Worm (Caenorhabditis elegans) whole organism, early embryonic: Measurements from ENCODE around the gene F13H8.3.

ENCODE experiments used
- F13C5.2 ChIP-seq: sonication (generic microtip); optimal IDR thresholded peaks from 2 replicates; lab custom pipeline; 2017; ENCODE audit warnings: mild to moderate bottlenecking, missing genetic modification characterization, inconsistent platforms, missing compliant biosample characterization
- aly-1 ChIP-seq: sonication (generic microtip); optimal IDR thresholded peaks from 2 replicates; lab custom pipeline; 2016; ENCODE audit warnings: missing genetic modification characterization, missing compliant biosample characterization
- ama-1 ChIP-seq: fragments of 150-350 bp; optimal IDR thresholded peaks from 2 replicates; lab custom pipeline; 2014
- ceh-36 ChIP-seq: sonication (generic microtip); optimal IDR thresholded peaks from 2 replicates; lab custom pipeline; 2016; ENCODE audit warnings: missing genetic modification characterization, inconsistent platforms, missing compliant biosample characterization
- ets-7 ChIP-seq: sonication (generic microtip); optimal IDR thresholded peaks from 2 replicates; lab custom pipeline; 2016; ENCODE audit warnings: missing genotype, missing genetic modification characterization, missing compliant biosample characterization
- hmbx-1 ChIP-seq: sonication (generic microtip); optimal IDR thresholded peaks from 2 replicates; lab custom pipeline; 2016; ENCODE audit warnings: mild to moderate bottlenecking, missing genetic modification characterization, missing compliant biosample characterization
- hmg-4 ChIP-seq: fragments of 200-800 bp; sonication (Bioruptor generic); optimal IDR thresholded peaks from 2 replicates; lab custom pipeline; 2018; ENCODE audit warnings: mild to moderate bottlenecking, missing genetic modification characterization, missing compliant biosample characterization
- pes-1 ChIP-seq: fragments of 200-800 bp; sonication (Bioruptor generic); IDR thresholded peaks from 2 replicates; pipeline ENCODE4 v1.3.6; 2022; ENCODE audit warnings: missing genetic modification reagents, missing genetic modification characterization, missing compliant biosample characterization
- scrt-1 ChIP-seq: fragments of 200-800 bp; sonication (Bioruptor generic); IDR thresholded peaks from 2 replicates; pipeline ENCODE4 v1.3.6; 2022; ENCODE audit warnings: missing genetic modification characterization, missing compliant biosample characterization
- sea-1 ChIP-seq: fragments of 200-800 bp; sonication (Bioruptor generic); conservative IDR thresholded peaks from 2 replicates; pipeline ENCODE4 v1.3.6; 2022; ENCODE audit warnings: missing genetic modification characterization, missing compliant biosample characterization
- tbx-11 ChIP-seq: fragments of 200-800 bp; sonication (Bioruptor generic); IDR thresholded peaks from 2 replicates; pipeline ENCODE4 v1.3.6; 2022; ENCODE audit warnings: missing genetic modification characterization, missing compliant biosample characterization

- TF ChIP-seq pes-1 (GFP tag; lab: Robert Waterston, UW) (no peak), hmg-4 (GFP tag; lab: Kevin White, UChicago) (no peak), hmbx-1 (tag; lab: Kevin White, UChicago) (no peak), ceh-36 (tag; lab: Kevin White, UChicago) (no peak), scrt-1 (GFP tag; lab: Robert Waterston, UW) (no peak), ama-1 (no peak), sea-1 (GFP tag; lab: Robert Waterston, UW) (no peak), tbx-11 (GFP tag; lab: Robert Waterston, UW) (no peak), ets-7 (tag; lab: Kevin White, UChicago) (no peak), F13C5.2 (tag; lab: Kevin White, UChicago) (no peak), aly-1 (tag; lab: Kevin White, UChicago) (no peak)
Measured at ce11 chrII:6230116-6230515, 33.7 kb upstream of the F13H8.3 start.
